Fruit fly (Drosophila melanogaster): ENCODE measurements around the gene Aduk.

The Aduk gene

DNA sequence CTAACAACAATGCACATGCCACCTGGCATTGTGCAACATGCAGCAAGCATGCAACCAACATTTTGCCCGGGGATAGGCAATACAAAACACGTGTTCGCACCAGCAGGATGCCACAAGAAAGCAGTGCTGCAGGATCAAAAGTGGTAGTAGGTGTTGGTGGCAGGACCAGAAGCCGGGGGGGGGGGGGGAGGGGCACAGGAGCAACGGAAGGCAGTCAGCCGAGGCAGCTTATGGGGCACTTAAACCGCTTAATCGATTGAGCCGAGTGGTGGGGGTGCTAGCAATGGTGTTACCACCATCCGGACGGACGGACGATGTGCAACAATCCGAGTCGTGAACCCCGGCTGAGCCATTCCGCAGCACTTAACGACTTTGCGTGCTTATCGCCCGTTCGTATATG, 37.4 kb downstream of the Aduk start:
- no peak for TF ChIP-seq BEAF-32 (GFP tag; optimal IDR thresholded peaks at IDR 0.05)
- TF ChIP-seq dan (GFP tag; IDR thresholded peaks at IDR 0.05): 0 out of 2 replicates have a peak, but pooled peaks have one; percentile 23
- TF ChIP-seq Hr39 (optimal IDR thresholded peaks at IDR 0.05): peak; percentile 74
- 0 out of 2 replicates have a peak, but pooled peaks have one; percentile 8 for TF ChIP-seq ssp (GFP tag; IDR thresholded peaks at IDR 0.05)

dm6 chr3R:9287710-9288109, 46.8 kb downstream of the Aduk start:
- TF ChIP-seq CG4282 (GFP tag; optimal IDR thresholded peaks at IDR 0.05) (no peak), Ets65A (GFP tag) (peak; percentile 93)

Measured in whole organism, embryonic.